Worm (Caenorhabditis elegans) whole organism, young adult: ENCODE data around the gene ttr-36.

ENCODE experiments used
- B0035.1 ChIP-seq: sonication (generic microtip); optimal IDR thresholded peaks from 2 replicates; lab custom pipeline; 2016; ENCODE audit warnings: missing genetic modification characterization, mild to moderate bottlenecking, missing compliant biosample characterization, missing genotype, missing genetic modification reagents
- B0336.3 ChIP-seq: fragments of 200-800 bp; sonication (Bioruptor generic); IDR thresholded peaks from 2 replicates; pipeline ENCODE4 v1.3.6; 2022; ENCODE audit warnings: missing genetic modification characterization, missing compliant biosample characterization
- C17E4.6 ChIP-seq: fragments of 200-800 bp; sonication (Bioruptor generic); IDR thresholded peaks from 2 replicates; pipeline ENCODE4 v1.3.6; 2022; ENCODE audit warnings: missing genetic modification reagents, missing genetic modification characterization, missing compliant biosample characterization
- D2030.7 ChIP-seq: fragments of 200-800 bp; sonication (Bioruptor generic); IDR thresholded peaks from 2 replicates; pipeline ENCODE4 v1.3.6; 2022; ENCODE audit warnings: missing genetic modification reagents, missing genetic modification characterization, missing compliant biosample characterization
- F37B4.10 ChIP-seq: fragments of 200-800 bp; sonication (Bioruptor generic); IDR thresholded peaks from 2 replicates; pipeline ENCODE4 v1.3.6; 2022; ENCODE audit warnings: missing genetic modification characterization, missing compliant biosample characterization
- F49E8.2 ChIP-seq: sonication (generic microtip); optimal IDR thresholded peaks from 3 replicates; lab custom pipeline; 2017; ENCODE audit warnings: missing genetic modification characterization, mild to moderate bottlenecking, missing compliant biosample characterization, antibody characterized with exemption, moderate library complexity; ENCODE audit not compliant: insufficient read depth
- Y53F4B.3 ChIP-seq: fragments of 200-800 bp; sonication (Bioruptor generic); IDR thresholded peaks from 2 replicates; pipeline ENCODE4 v1.3.6; 2022; ENCODE audit warnings: missing genetic modification reagents, missing genetic modification characterization, missing compliant biosample characterization
- Y53G8AR.9 ChIP-seq: fragments of 200-800 bp; sonication (Bioruptor generic); conservative IDR thresholded peaks from 2 replicates; pipeline ENCODE4 v1.3.6; 2022; ENCODE audit warnings: missing genetic modification reagents, missing genetic modification characterization, missing compliant biosample characterization
- Y67H2A.10 ChIP-seq: fragments of 200-800 bp; sonication (Bioruptor generic); conservative IDR thresholded peaks from 2 replicates; pipeline ENCODE4 v1.3.6; 2022; ENCODE audit warnings: missing genetic modification reagents, missing genetic modification characterization, missing compliant biosample characterization
- akir-1 ChIP-seq: fragments of 200-800 bp; sonication (Bioruptor generic); optimal IDR thresholded peaks from 2 replicates; lab custom pipeline; 2018; ENCODE audit warnings: mild to moderate bottlenecking, missing genetic modification characterization, moderate library complexity, missing compliant biosample characterization
- aptf-2 ChIP-seq: fragments of 200-800 bp; sonication (Bioruptor generic); conservative IDR thresholded peaks from 2 replicates; pipeline ENCODE4 v1.3.6; 2022; ENCODE audit warnings: missing genetic modification reagents, missing genetic modification characterization, missing compliant biosample characterization
- athp-1 ChIP-seq: sonication (generic microtip); optimal IDR thresholded peaks from 2 replicates; lab custom pipeline; 2017; ENCODE audit warnings: mild to moderate bottlenecking, missing genetic modification characterization, missing compliant biosample characterization
- ccch-3 ChIP-seq: fragments of 200-800 bp; sonication (Bioruptor generic); optimal IDR thresholded peaks from 2 replicates; lab custom pipeline; 2018; ENCODE audit warnings: mild to moderate bottlenecking, missing genetic modification characterization, missing compliant biosample characterization
- cebp-2 ChIP-seq: fragments of 200-800 bp; sonication (Bioruptor generic); IDR thresholded peaks from 2 replicates; pipeline ENCODE4 v1.3.6; 2022; ENCODE audit warnings: missing genetic modification characterization, missing compliant biosample characterization
- ceh-79 ChIP-seq: sonication (generic microtip); optimal IDR thresholded peaks from 2 replicates; lab custom pipeline; 2017; ENCODE audit warnings: mild to moderate bottlenecking, missing genetic modification characterization, missing compliant biosample characterization
- chd-7 ChIP-seq: sonication (generic microtip); optimal IDR thresholded peaks from 2 replicates; lab custom pipeline; 2016; ENCODE audit warnings: mild to moderate bottlenecking, missing genetic modification characterization, moderate library complexity, missing compliant biosample characterization
- egl-44 ChIP-seq: fragments of 200-800 bp; sonication (Bioruptor generic); IDR thresholded peaks from 2 replicates; pipeline ENCODE4 v1.3.6; 2022; ENCODE audit warnings: missing genetic modification reagents, missing genetic modification characterization, missing compliant biosample characterization
- hlh-26 ChIP-seq: fragments of 200-800 bp; sonication (Bioruptor generic); conservative IDR thresholded peaks from 2 replicates; pipeline ENCODE4 v1.3.6; 2022; ENCODE audit warnings: missing genetic modification reagents, missing genetic modification characterization, missing compliant biosample characterization
- hmg-1.2 ChIP-seq: fragments of 200-800 bp; sonication (Bioruptor generic); IDR thresholded peaks from 2 replicates; pipeline ENCODE4 v1.3.6; 2022; ENCODE audit warnings: missing genetic modification reagents, missing genetic modification characterization, missing compliant biosample characterization
- hrde-1 ChIP-seq: sonication (generic microtip); optimal IDR thresholded peaks from 2 replicates; lab custom pipeline; 2016; ENCODE audit warnings: missing genetic modification characterization, mild to moderate bottlenecking, missing compliant biosample characterization, moderate library complexity, missing genotype, missing genetic modification reagents, borderline replicate concordance
- lin-40 ChIP-seq: sonication (generic microtip); optimal IDR thresholded peaks from 2 replicates; lab custom pipeline; 2016; ENCODE audit warnings: missing genetic modification characterization, mild to moderate bottlenecking, missing compliant biosample characterization, missing genotype, missing genetic modification reagents
- lin-54 ChIP-seq: fragments of 200-800 bp; sonication (Bioruptor generic); optimal IDR thresholded peaks from 2 replicates; lab custom pipeline; 2018; ENCODE audit warnings: mild to moderate bottlenecking, missing genetic modification characterization, missing compliant biosample characterization
- lir-1 ChIP-seq: fragments of 200-800 bp; sonication (Bioruptor generic); conservative IDR thresholded peaks from 2 replicates; pipeline ENCODE4 v1.3.6; 2022; ENCODE audit warnings: missing genetic modification reagents, missing genetic modification characterization, missing compliant biosample characterization
- madf-6 ChIP-seq: fragments of 200-800 bp; sonication (Bioruptor generic); IDR thresholded peaks from 2 replicates; pipeline ENCODE4 v1.3.6; 2022; ENCODE audit warnings: missing genetic modification reagents, missing genetic modification characterization, missing compliant biosample characterization
- madf-8 ChIP-seq: fragments of 200-800 bp; sonication (Bioruptor generic); conservative IDR thresholded peaks from 2 replicates; pipeline ENCODE4 v1.3.6; 2022; ENCODE audit warnings: missing genetic modification reagents, missing genetic modification characterization, missing compliant biosample characterization
- mcd-1 ChIP-seq: fragments of 200-800 bp; sonication (Bioruptor generic); IDR thresholded peaks from 2 replicates; pipeline ENCODE4 v1.3.6; 2022; ENCODE audit warnings: missing genetic modification reagents, missing genetic modification characterization, missing compliant biosample characterization
- mel-28 ChIP-seq: sonication (generic microtip); optimal IDR thresholded peaks from 2 replicates; lab custom pipeline; 2016; ENCODE audit warnings: borderline replicate concordance, mild to moderate bottlenecking, missing genetic modification characterization, missing compliant biosample characterization
- nfyb-1 ChIP-seq: fragments of 200-800 bp; sonication (Bioruptor generic); IDR thresholded peaks from 2 replicates; pipeline ENCODE4 v1.3.6; 2022; ENCODE audit warnings: missing genetic modification reagents, missing genetic modification characterization, missing compliant biosample characterization
- nhr-120 ChIP-seq: fragments of 200-800 bp; sonication (Bioruptor generic); IDR thresholded peaks from 2 replicates; pipeline ENCODE4 v1.3.6; 2022; ENCODE audit warnings: missing genetic modification characterization, missing compliant biosample characterization
- nhr-179 ChIP-seq: sonication (generic microtip); optimal IDR thresholded peaks from 2 replicates; lab custom pipeline; 2016; ENCODE audit warnings: mild to moderate bottlenecking, missing genetic modification characterization, missing compliant biosample characterization
- nhr-90 ChIP-seq: sonication (generic microtip); optimal IDR thresholded peaks from 2 replicates; lab custom pipeline; 2016; ENCODE audit warnings: missing genotype, mild to moderate bottlenecking, missing genetic modification characterization, missing compliant biosample characterization
- pbrm-1 ChIP-seq: fragments of 200-800 bp; sonication (Bioruptor generic); IDR thresholded peaks from 2 replicates; pipeline ENCODE4 v1.3.6; 2022; ENCODE audit warnings: missing genetic modification reagents, missing genetic modification characterization, missing compliant biosample characterization
- rec-8 ChIP-seq, 2 experiments: sonication (generic microtip); optimal IDR thresholded peaks; 2 replicates each; lab custom pipeline; 2016; ENCODE audit warnings: mild to moderate bottlenecking in 2 of 2, missing genetic modification characterization in 2 of 2, missing genetic modification reagents in 2 of 2, missing genotype in 2 of 2, missing biosample characterization in 1 of 2, missing compliant biosample characterization in 1 of 2, moderate library complexity in 1 of 2
- repo-1 ChIP-seq: sonication (generic microtip); optimal IDR thresholded peaks from 2 replicates; lab custom pipeline; 2017; ENCODE audit warnings: mild to moderate bottlenecking, missing genetic modification characterization, missing compliant biosample characterization
- rpc-1 ChIP-seq, 2 experiments: fragments of 150-350 bp in 1 of 2; sonication (generic microtip) in 1 of 2; optimal IDR thresholded peaks; 2 replicates each; lab custom pipeline; 2014 to 2018; ENCODE audit warnings: missing biosample characterization in 1 of 2, missing genetic modification characterization in 1 of 2, missing genetic modification reagents in 1 of 2, missing genotype in 1 of 2
- sdz-38 ChIP-seq: sonication (generic microtip); optimal IDR thresholded peaks from 2 replicates; lab custom pipeline; 2016; ENCODE audit warnings: missing genotype, missing genetic modification characterization, missing compliant biosample characterization
- sea-2 ChIP-seq: fragments of 200-800 bp; sonication (Bioruptor generic); IDR thresholded peaks from 2 replicates; pipeline ENCODE4 v1.3.6; 2022; ENCODE audit warnings: missing genetic modification characterization, missing compliant biosample characterization
- snpc-1.1 ChIP-seq: sonication (generic microtip); optimal IDR thresholded peaks from 2 replicates; lab custom pipeline; 2017; ENCODE audit warnings: missing genetic modification characterization, mild to moderate bottlenecking, missing compliant biosample characterization, antibody characterized with exemption, moderate library complexity, missing genotype, missing genetic modification reagents; ENCODE audit not compliant: insufficient read depth
- snpc-1.3 ChIP-seq: sonication (generic microtip); optimal IDR thresholded peaks from 2 replicates; lab custom pipeline; 2017; ENCODE audit warnings: missing genetic modification characterization, mild to moderate bottlenecking, missing compliant biosample characterization, antibody characterized with exemption, moderate library complexity, missing genotype, missing genetic modification reagents; ENCODE audit not compliant: insufficient read depth
- snpc-3.4 ChIP-seq: sonication (generic microtip); optimal IDR thresholded peaks from 2 replicates; lab custom pipeline; 2017; ENCODE audit warnings: missing genetic modification characterization, mild to moderate bottlenecking, missing compliant biosample characterization, antibody characterized with exemption, moderate library complexity, missing genotype, missing genetic modification reagents
- somi-1 ChIP-seq: fragments of 200-800 bp; sonication (Bioruptor generic); optimal IDR thresholded peaks from 2 replicates; lab custom pipeline; 2018; ENCODE audit warnings: mild to moderate bottlenecking, missing genetic modification characterization, missing compliant biosample characterization
- tlf-1 ChIP-seq: fragments of 200-800 bp; sonication (Bioruptor generic); optimal IDR thresholded peaks from 2 replicates; lab custom pipeline; 2018; ENCODE audit warnings: mild to moderate bottlenecking, missing genetic modification characterization, missing compliant biosample characterization
- unc-62 ChIP-seq: fragments of 150-350 bp; optimal IDR thresholded peaks from 2 replicates; lab custom pipeline; 2014; ENCODE audit warnings: missing biosample characterization, missing genetic modification reagents, missing genetic modification characterization
- zfh-2 ChIP-seq: fragments of 200-800 bp; sonication (Bioruptor generic); conservative IDR thresholded peaks from 2 replicates; pipeline ENCODE4 v1.3.6; 2022; ENCODE audit warnings: missing genetic modification reagents, missing genetic modification characterization, missing compliant biosample characterization
- ztf-18 ChIP-seq: sonication (generic microtip); optimal IDR thresholded peaks from 2 replicates; lab custom pipeline; 2016; ENCODE audit warnings: missing genotype, mild to moderate bottlenecking, missing genetic modification characterization, missing compliant biosample characterization
- ztf-26 ChIP-seq: sonication (generic microtip); optimal IDR thresholded peaks from 2 replicates; lab custom pipeline; 2017; ENCODE audit warnings: missing genetic modification characterization, missing compliant biosample characterization
- ztf-28 ChIP-seq: fragments of 200-800 bp; sonication (Bioruptor generic); IDR thresholded peaks from 2 replicates; pipeline ENCODE4 v1.3.6; 2022; ENCODE audit warnings: missing genetic modification reagents, missing genetic modification characterization, missing compliant biosample characterization

Gene ttr-36

ce11 chrX:6522634-6523070, 11.9 kb downstream of the ttr-36 start (continued):
- TF ChIP-seq ztf-26 (tag; lab: Kevin White, UChicago) = no peak
- TF ChIP-seq nhr-179 (tag; lab: Kevin White, UChicago) = no peak
- no peak for TF ChIP-seq ztf-18
- TF ChIP-seq ztf-28 = no peak
- no peak for TF ChIP-seq aptf-2 (GFP tag; lab: Robert Waterston, UW)
- TF ChIP-seq F37B4.10 = no peak
- no peak for TF ChIP-seq snpc-1.1
- no peak for TF ChIP-seq snpc-1.3
- TF ChIP-seq nhr-90 = peak; percentile 85
- TF ChIP-seq rpc-1 (optimal IDR thresholded peaks at IDR 0.05; lab: Kevin White, UChicago) = no peak
- TF ChIP-seq rpc-1 (tag; optimal IDR thresholded peaks at IDR 0.05; lab: Kevin White, UChicago) = no peak
- peak; percentile 69 for TF ChIP-seq repo-1
- TF ChIP-seq akir-1 = no peak
- TF ChIP-seq egl-44 (GFP tag; lab: Robert Waterston, UW) = no peak; the same call in 1 of the 2 replicates
- peak; percentile 45 for TF ChIP-seq pbrm-1 (GFP tag; lab: Robert Waterston, UW)
- no peak for TF ChIP-seq nhr-120 (GFP tag; lab: Robert Waterston, UW)
- TF ChIP-seq chd-7 (tag; lab: Kevin White, UChicago) = peak; percentile 87
- TF ChIP-seq somi-1 = no peak
- TF ChIP-seq tlf-1 = peak; percentile 69
- no peak for TF ChIP-seq ceh-79 (tag; lab: Kevin White, UChicago)
- TF ChIP-seq D2030.7 = no peak
- TF ChIP-seq zfh-2 (GFP tag; lab: Robert Waterston, UW) = no peak
- TF ChIP-seq lin-40 (tag; lab: Kevin White, UChicago) = peak; percentile 7
- TF ChIP-seq madf-6 (GFP tag; lab: Robert Waterston, UW) = no peak
- no peak for TF ChIP-seq ccch-3
- no peak for TF ChIP-seq hrde-1 (tag; lab: Kevin White, UChicago)
- no peak for TF ChIP-seq lir-1 (GFP tag; lab: Robert Waterston, UW)
- TF ChIP-seq B0035.1 = peak; percentile 29
- TF ChIP-seq Y67H2A.10 (GFP tag; lab: Robert Waterston, UW) = no peak
- TF ChIP-seq mcd-1 = no peak; the same call in 1 of the 2 replicates
- no peak for TF ChIP-seq Y53F4B.3 (GFP tag; lab: Robert Waterston, UW)
- peak; percentile 66 for TF ChIP-seq unc-62 (GFP tag; lab: Kevin White, UChicago)
- no peak for TF ChIP-seq F49E8.2 (tag; lab: Kevin White, UChicago)
- peak; percentile 47 for TF ChIP-seq lin-54 (GFP tag; lab: Kevin White, UChicago)
- peak; percentile 90 for TF ChIP-seq nfyb-1 (GFP tag; lab: Robert Waterston, UW)
- TF ChIP-seq rec-8 (tag; optimal IDR thresholded peaks at IDR 0.05; lab: Kevin White, UChicago) = no peak
- TF ChIP-seq madf-8 = no peak
- peak; percentile 92 for TF ChIP-seq Y53G8AR.9 (GFP tag; lab: Robert Waterston, UW)
- TF ChIP-seq sea-2 = 0 out of 2 replicates have a peak, but pooled peaks have one; percentile 24
- TF ChIP-seq hlh-26 (GFP tag; lab: Robert Waterston, UW) = no peak
- TF ChIP-seq B0336.3 (GFP tag; lab: Robert Waterston, UW) = peak; percentile 92
- peak; percentile 19; the same call in 1 of the 2 replicates for TF ChIP-seq C17E4.6 (GFP tag; lab: Robert Waterston, UW)
- 0 out of 2 replicates have a peak, but pooled peaks have one; percentile 81 for TF ChIP-seq cebp-2 (GFP tag; lab: Robert Waterston, UW)
- TF ChIP-seq athp-1 = no peak
- TF ChIP-seq hmg-1.2 (GFP tag; lab: Robert Waterston, UW) = peak; percentile 35; the same call in 1 of the 2 replicates
- TF ChIP-seq snpc-3.4 (tag; lab: Kevin White, UChicago) = no peak
- TF ChIP-seq sdz-38 = no peak
- no peak for TF ChIP-seq mel-28 (tag; lab: Kevin White, UChicago)
